Worm (Caenorhabditis elegans): ENCODE measurements around the gene tbx-9.
A peak's percentile ranks its signal among the peaks of the same experiment; 100 is the strongest.

tbx-9 gene

DNA sequence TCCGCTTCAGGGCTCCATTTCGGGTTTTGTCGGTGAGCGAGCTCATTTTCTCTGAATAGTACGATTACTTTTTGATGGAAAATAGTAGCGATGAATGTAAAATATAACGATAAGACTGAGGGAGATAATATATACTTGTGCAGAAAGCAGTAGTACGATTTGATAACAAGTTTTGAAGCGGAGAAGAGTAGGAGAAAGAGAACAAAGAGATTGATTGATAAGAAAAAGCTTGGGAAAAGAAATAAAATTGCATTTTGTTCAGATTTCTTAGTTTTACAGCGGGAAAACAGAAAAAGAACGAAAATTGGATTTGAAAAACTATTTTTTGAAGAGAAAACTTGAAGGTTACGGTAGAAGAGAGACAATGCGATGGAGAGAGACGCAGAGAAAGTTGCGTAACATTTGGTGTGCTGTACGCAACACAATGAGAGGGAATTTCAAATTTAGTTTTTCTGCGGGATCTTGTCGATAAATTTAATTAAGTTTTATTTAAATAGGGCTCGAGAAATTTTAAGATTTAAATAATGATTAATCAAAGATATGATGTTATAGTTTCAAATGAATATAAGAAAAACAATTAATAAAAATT is 16.0 kb upstream of the tbx-9 start, which contains the start of gene umps-1 (continued):
- TF ChIP-seq nhr-47 (tag; optimal IDR thresholded peaks at IDR 0.05) (peak; percentile 84), nhr-12 (tag; optimal IDR thresholded peaks at IDR 0.05) (no peak), ama-1 (optimal IDR thresholded peaks at IDR 0.05) (peak; percentile 53), efl-1 (optimal IDR thresholded peaks at IDR 0.05) (peak; percentile 99), efl-1 (GFP tag; optimal IDR thresholded peaks at IDR 0.05 in 1 of 2) (peak; percentile 98 to 100), aha-1 (tag; optimal IDR thresholded peaks at IDR 0.05) (no peak), lin-39 (tag; optimal IDR thresholded peaks at IDR 0.05) (peak; percentile 71), aly-2 (tag; optimal IDR thresholded peaks at IDR 0.05) (peak; percentile 72)

DNA sequence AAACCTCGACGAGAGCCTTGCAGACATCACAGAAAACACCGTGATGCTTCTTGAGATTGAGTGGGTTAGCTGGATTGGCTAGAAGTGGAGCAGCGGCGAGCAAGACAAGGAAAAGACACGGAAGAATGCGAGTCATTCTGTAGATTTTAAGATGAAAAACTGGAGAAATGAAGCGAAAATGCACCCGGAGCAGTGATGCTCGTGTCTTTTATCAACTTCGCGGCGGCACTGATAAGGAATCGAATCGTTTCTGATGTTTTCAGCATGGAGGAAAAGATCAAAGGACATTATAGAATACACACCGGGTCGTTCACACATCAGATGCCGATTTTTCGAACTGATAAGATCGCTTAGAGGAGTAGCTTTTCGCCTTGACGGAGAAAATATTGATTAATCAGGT is 13.7 kb upstream of the tbx-9 start, which contains the start of gene spp-1:
spp-1 (minus strand) TSS at position 287 of the 400 bp plus-strand sequence.
- TF ChIP-seq lsy-2 (tag; optimal IDR thresholded peaks at IDR 0.05) = peak in 1 of 2 experiments; percentile 3
- TF ChIP-seq lin-35 (GFP tag; optimal IDR thresholded peaks at IDR 0.05) = peak in 1 of 2 experiments; percentile 26
- TF ChIP-seq ama-1 (optimal IDR thresholded peaks at IDR 0.05) = peak; percentile 37
- TF ChIP-seq elt-2 (tag; optimal IDR thresholded peaks at IDR 0.05) = peak; percentile 83
- TF ChIP-seq tlp-1 (tag; optimal IDR thresholded peaks at IDR 0.05) = no peak
- no peak for TF ChIP-seq ceh-63 (GFP tag; optimal IDR thresholded peaks at IDR 0.05)
- TF ChIP-seq pqm-1 (tag; optimal IDR thresholded peaks at IDR 0.05) = peak; percentile 44
- no peak for TF ChIP-seq efl-1 (optimal IDR thresholded peaks at IDR 0.05)
- peak in 1 of 2 experiments; percentile 35 for TF ChIP-seq efl-1 (GFP tag; optimal IDR thresholded peaks at IDR 0.05 in 1 of 2)

DNA sequence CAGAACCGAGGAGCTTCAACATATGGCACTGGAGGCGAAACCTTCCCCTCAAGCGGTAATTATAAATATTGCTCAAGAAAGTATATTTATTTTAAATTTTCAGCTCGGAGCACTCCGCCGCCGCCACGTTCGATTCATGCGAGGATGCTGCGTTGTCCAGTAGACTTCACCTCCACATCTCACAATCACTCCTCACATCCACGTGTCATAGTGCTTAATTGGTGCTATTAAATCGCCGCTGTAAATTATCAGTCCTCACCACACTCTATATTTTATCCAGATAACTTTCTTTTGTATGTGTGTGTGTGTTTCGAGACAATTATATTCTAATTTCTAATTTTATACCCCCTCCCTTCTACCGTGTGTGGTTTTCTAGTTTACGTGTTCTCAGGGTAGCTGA is 12.9 kb upstream of the tbx-9 start:
- TF ChIP-seq Y116A8C.19 (tag; optimal IDR thresholded peaks at IDR 0.05; ENCODE audit: borderline replicate concordance) (no peak), lir-3 (tag; optimal IDR thresholded peaks at IDR 0.05; ENCODE audit: poor library complexity) (no peak), dpl-1 (GFP tag; optimal IDR thresholded peaks at IDR 0.05) (no peak), unc-62 (GFP tag; optimal IDR thresholded peaks at IDR 0.05) (no peak), ztf-4 (tag; optimal IDR thresholded peaks at IDR 0.05) (no peak), nhr-237 (tag; optimal IDR thresholded peaks at IDR 0.05) (no peak), lin-14 (GFP tag; optimal IDR thresholded peaks at IDR 0.05) (no peak), fos-1 (tag; optimal IDR thresholded peaks at IDR 0.05) (no peak), hlh-4 (tag; optimal IDR thresholded peaks at IDR 0.05) (no peak), skn-1 (tag; optimal IDR thresholded peaks at IDR 0.05) (no peak), nhr-28 (tag; optimal IDR thresholded peaks at IDR 0.05) (no peak)

DNA sequence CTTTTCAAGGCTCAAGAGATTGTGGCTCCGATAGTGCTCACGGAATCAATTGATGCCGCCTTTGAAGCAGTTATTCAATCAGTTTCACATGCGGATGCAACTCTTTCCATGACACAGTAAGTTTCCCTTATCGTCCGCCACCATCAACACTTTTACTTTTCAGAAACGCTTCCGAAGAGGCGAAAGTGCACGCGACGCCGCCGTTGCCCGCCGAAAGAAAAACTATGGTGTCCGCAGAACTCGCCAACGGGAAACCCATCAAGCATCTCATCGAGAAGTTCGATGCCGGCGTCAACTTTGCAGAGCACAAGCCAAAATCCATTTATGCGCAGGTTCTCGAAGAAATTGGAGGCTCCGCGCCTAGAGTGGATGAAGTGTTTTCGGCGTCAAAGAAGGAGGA is 11.8 kb upstream of the tbx-9 start:
- TF ChIP-seq efl-1 (optimal IDR thresholded peaks at IDR 0.05) = no peak
- peak in 1 of 2 experiments; percentile 22 for TF ChIP-seq efl-1 (GFP tag; optimal IDR thresholded peaks at IDR 0.05 in 1 of 2)
- peak; percentile 79 for TF ChIP-seq blmp-1 (tag; optimal IDR thresholded peaks at IDR 0.05)
- no peak for TF ChIP-seq nhr-71 (tag; optimal IDR thresholded peaks at IDR 0.05)
- TF ChIP-seq nhr-11 (tag; optimal IDR thresholded peaks at IDR 0.05) = no peak

DNA sequence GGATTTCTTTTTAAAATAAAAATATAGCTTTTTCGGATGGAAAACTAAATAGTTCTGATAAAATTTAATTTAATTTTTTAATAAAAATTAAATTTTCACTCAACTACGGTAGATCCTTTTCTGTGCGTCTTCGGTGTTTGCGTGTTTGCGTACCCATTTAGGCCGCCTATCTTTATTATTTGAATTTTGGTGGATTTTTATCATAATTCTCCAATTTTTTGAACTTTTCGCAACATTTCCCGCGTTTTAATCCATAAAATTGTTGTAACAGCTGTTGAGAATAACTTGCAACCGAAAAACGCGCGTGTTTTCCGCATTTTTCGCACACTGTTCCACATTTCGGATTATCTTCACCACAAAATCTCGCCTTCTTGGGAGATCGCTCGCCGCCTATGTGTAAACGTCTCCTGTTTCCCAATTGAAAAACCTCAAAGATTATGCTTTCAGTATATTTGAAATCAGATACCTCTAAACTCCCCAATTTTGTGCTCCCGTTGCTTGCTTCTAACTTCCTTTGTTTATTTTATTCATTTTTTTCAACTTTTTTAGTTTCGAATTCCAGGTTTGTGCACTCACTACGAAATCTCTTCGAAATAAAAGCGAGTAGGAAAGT is 10.0 kb upstream of the tbx-9 start, which contains the start of gene T07C4.3:
T07C4.3 (plus strand) TSS at position 563 of the 613 bp plus-strand sequence.
- TF ChIP-seq lir-3 (tag; optimal IDR thresholded peaks at IDR 0.05; ENCODE audit: poor library complexity) (no peak), snu-23 (GFP tag; optimal IDR thresholded peaks at IDR 0.05) (no peak), ceh-90 (tag; optimal IDR thresholded peaks at IDR 0.05) (no peak), lin-14 (GFP tag; optimal IDR thresholded peaks at IDR 0.05) (no peak), elt-2 (tag; optimal IDR thresholded peaks at IDR 0.05) (no peak), dsc-1 (tag; optimal IDR thresholded peaks at IDR 0.05) (no peak), nhr-90 (tag; optimal IDR thresholded peaks at IDR 0.05; ENCODE audit: poor library complexity) (no peak), xbp-1 (tag; optimal IDR thresholded peaks at IDR 0.05) (no peak), nhr-237 (tag; optimal IDR thresholded peaks at IDR 0.05) (no peak), lin-15B (tag; optimal IDR thresholded peaks at IDR 0.05) (no peak), lin-39 (tag; optimal IDR thresholded peaks at IDR 0.05) (no peak)
